Fruit fly (Drosophila melanogaster) whole organism, embryonic: ENCODE measurements around the gene CG16853.

ENCODE experiments used
- Bteb2 ChIP-seq: fragments of 200-800 bp; sonication (Bioruptor generic); optimal IDR thresholded peaks from 2 replicates; lab custom pipeline; 2016; ENCODE audit warnings: missing biosample characterization, missing genetic modification characterization
- CG10543 ChIP-seq: fragments of 200-800 bp; sonication (Bioruptor generic); optimal IDR thresholded peaks from 3 replicates; lab custom pipeline; 2017; ENCODE audit warnings: missing biosample characterization, mild to moderate bottlenecking, missing genetic modification characterization, moderate library complexity
- CG10959 ChIP-seq: fragments of 200-800 bp; sonication (Bioruptor generic); IDR thresholded peaks from 2 replicates; pipeline ENCODE4 v1.3.6; 2022; ENCODE audit warnings: missing biosample characterization, missing genetic modification characterization
- CG11093 ChIP-seq: fragments of 200-800 bp; sonication (Bioruptor generic); IDR thresholded peaks from 3 replicates; pipeline ENCODE4 v1.3.6; 2022; ENCODE audit warnings: missing biosample characterization, missing genetic modification characterization
- CG11247 ChIP-seq: fragments of 200-800 bp; sonication (Bioruptor generic); IDR thresholded peaks from 2 replicates; pipeline ENCODE4 v1.3.6; 2022; ENCODE audit warnings: missing biosample characterization, missing genetic modification characterization
- CG14667 ChIP-seq: fragments of 200-800 bp; sonication (Bioruptor generic); IDR thresholded peaks from 2 replicates; pipeline ENCODE4 v1.3.6; 2022; ENCODE audit warnings: missing biosample characterization, missing genetic modification characterization
- CG14860 ChIP-seq: fragments of 200-800 bp; sonication (Bioruptor generic); IDR thresholded peaks from 3 replicates; pipeline ENCODE4 v1.3.6; 2022; ENCODE audit warnings: missing biosample characterization, missing genetic modification characterization; ENCODE audit not compliant: partially characterized antibody
- CG15269 ChIP-seq: fragments of 200-800 bp; sonication (Bioruptor generic); optimal IDR thresholded peaks from 2 replicates; lab custom pipeline; 2018; ENCODE audit warnings: missing biosample characterization, mild to moderate bottlenecking, missing genetic modification characterization, moderate library complexity
- CG1529 ChIP-seq: fragments of 200-800 bp; sonication (Bioruptor generic); optimal IDR thresholded peaks from 3 replicates; lab custom pipeline; 2018; ENCODE audit warnings: missing biosample characterization, missing genetic modification characterization
- CG15479 ChIP-seq: fragments of 200-800 bp; sonication (Bioruptor generic); optimal IDR thresholded peaks from 3 replicates; lab custom pipeline; 2019; ENCODE audit warnings: missing biosample characterization, mild to moderate bottlenecking, missing genetic modification characterization, moderate library complexity
- CG16779 ChIP-seq: fragments of 200-800 bp; sonication (Bioruptor generic); IDR thresholded peaks from 2 replicates; pipeline ENCODE4 v1.3.6; 2022; ENCODE audit warnings: missing biosample characterization, missing genetic modification characterization
- CG17186 ChIP-seq: fragments of 200-800 bp; sonication (Bioruptor generic); optimal IDR thresholded peaks from 3 replicates; lab custom pipeline; 2017; ENCODE audit warnings: missing biosample characterization, missing genetic modification reagents, missing genetic modification characterization
- CG31224 ChIP-seq: fragments of 200-800 bp; sonication (Bioruptor generic); IDR thresholded peaks from 2 replicates; pipeline ENCODE4 v1.3.6; 2022; ENCODE audit warnings: missing biosample characterization, missing genetic modification characterization
- CG34224 ChIP-seq: fragments of 200-800 bp; sonication (Bioruptor generic); IDR thresholded peaks from 3 replicates; pipeline ENCODE4 v1.3.6; 2022; ENCODE audit warnings: missing biosample characterization, missing genetic modification characterization; ENCODE audit not compliant: partially characterized antibody
- CG4282 ChIP-seq: fragments of 200-800 bp; sonication (Bioruptor generic); optimal IDR thresholded peaks from 2 replicates; lab custom pipeline; 2016; ENCODE audit warnings: missing biosample characterization, missing genetic modification characterization
- CG4360 ChIP-seq: fragments of 200-800 bp; sonication (Bioruptor generic); IDR thresholded peaks from 2 replicates; pipeline ENCODE4 v1.3.6; 2022; ENCODE audit warnings: missing biosample characterization, missing genetic modification characterization
- CG43689 ChIP-seq: fragments of 200-800 bp; sonication (Bioruptor generic); IDR thresholded peaks from 2 replicates; pipeline ENCODE4 v1.3.6; 2022; ENCODE audit warnings: missing biosample characterization, missing genetic modification characterization
- CG6683 ChIP-seq: fragments of 200-800 bp; sonication (Bioruptor generic); optimal IDR thresholded peaks from 2 replicates; lab custom pipeline; 2017; ENCODE audit warnings: missing biosample characterization, mild to moderate bottlenecking, missing genetic modification characterization, missing genetic modification reagents
- CG7357 ChIP-seq: fragments of 200-800 bp; sonication (Bioruptor generic); IDR thresholded peaks from 3 replicates; pipeline ENCODE4 v1.3.6; 2022; ENCODE audit warnings: missing biosample characterization, missing genetic modification characterization
- CG7928 ChIP-seq: fragments of 200-800 bp; sonication (Bioruptor generic); optimal IDR thresholded peaks from 2 replicates; lab custom pipeline; 2017; ENCODE audit warnings: missing biosample characterization, mild to moderate bottlenecking, missing genetic modification characterization
- CG8281 ChIP-seq: fragments of 200-800 bp; sonication (Bioruptor generic); optimal IDR thresholded peaks from 2 replicates; lab custom pipeline; 2018; ENCODE audit warnings: missing biosample characterization, mild to moderate bottlenecking, missing genetic modification characterization, moderate library complexity
- CG8359 ChIP-seq: fragments of 200-800 bp; sonication (Bioruptor generic); optimal IDR thresholded peaks from 2 replicates; lab custom pipeline; 2017; ENCODE audit warnings: missing biosample characterization, mild to moderate bottlenecking, missing genetic modification characterization, borderline replicate concordance
- CTCF ChIP-seq: fragments of 200-800 bp; sonication (Bioruptor generic); optimal IDR thresholded peaks from 2 replicates; lab custom pipeline; 2017; ENCODE audit warnings: missing biosample characterization, mild to moderate bottlenecking, missing genetic modification characterization, moderate library complexity
- Chrac-16 ChIP-seq: fragments of 200-800 bp; sonication (Bioruptor generic); optimal IDR thresholded peaks from 3 replicates; lab custom pipeline; 2016; ENCODE audit warnings: missing biosample characterization, missing genetic modification characterization
- Dad ChIP-seq: fragments of 200-800 bp; sonication (Bioruptor generic); optimal IDR thresholded peaks from 3 replicates; lab custom pipeline; 2016; ENCODE audit warnings: missing biosample characterization, missing genetic modification characterization
- Doc2 ChIP-seq: fragments of 200-800 bp; sonication (Bioruptor generic); IDR thresholded peaks from 2 replicates; pipeline ENCODE4 v1.3.6; 2022; ENCODE audit warnings: missing biosample characterization, missing genetic modification characterization
- HmgZ ChIP-seq: fragments of 200-800 bp; sonication (Bioruptor generic); optimal IDR thresholded peaks from 2 replicates; lab custom pipeline; 2018; ENCODE audit warnings: missing biosample characterization, mild to moderate bottlenecking, missing genetic modification characterization
- Meics ChIP-seq: fragments of 200-800 bp; sonication (Bioruptor generic); optimal IDR thresholded peaks from 2 replicates; lab custom pipeline; 2017; ENCODE audit warnings: missing biosample characterization, mild to moderate bottlenecking, missing genetic modification characterization
- Nf-YA ChIP-seq: fragments of 200-800 bp; sonication (Bioruptor generic); IDR thresholded peaks from 2 replicates; pipeline ENCODE4 v1.3.6; 2022; ENCODE audit warnings: missing biosample characterization, missing genetic modification characterization
- PHDP ChIP-seq: fragments of 200-800 bp; sonication (Bioruptor generic); optimal IDR thresholded peaks from 3 replicates; lab custom pipeline; 2018; ENCODE audit warnings: missing biosample characterization, mild to moderate bottlenecking, missing genetic modification characterization, moderate library complexity
- Ravus ChIP-seq: fragments of 200-800 bp; sonication (Bioruptor generic); IDR thresholded peaks from 2 replicates; pipeline ENCODE4 v1.3.6; 2022; ENCODE audit warnings: missing biosample characterization, missing genetic modification characterization
- Scr ChIP-seq: fragments of 200-800 bp; sonication (Bioruptor generic); IDR thresholded peaks from 2 replicates; pipeline ENCODE4 v1.3.6; 2022; ENCODE audit warnings: missing biosample characterization, missing genetic modification characterization; ENCODE audit not compliant: partially characterized antibody
- Side ChIP-seq: fragments of 200-800 bp; sonication (Bioruptor generic); optimal IDR thresholded peaks from 2 replicates; lab custom pipeline; 2016; ENCODE audit warnings: missing biosample characterization, missing genetic modification characterization
- Six4 ChIP-seq: fragments of 200-800 bp; sonication (Bioruptor generic); optimal IDR thresholded peaks from 2 replicates; lab custom pipeline; 2016; ENCODE audit warnings: missing biosample characterization, missing genetic modification characterization
- YL-1 ChIP-seq: fragments of 200-800 bp; sonication (Bioruptor generic); optimal IDR thresholded peaks from 3 replicates; lab custom pipeline; 2017; ENCODE audit warnings: missing biosample characterization, mild to moderate bottlenecking, missing genetic modification characterization
- amos ChIP-seq: fragments of 200-800 bp; sonication (Bioruptor generic); IDR thresholded peaks from 2 replicates; pipeline ENCODE4 v1.3.6; 2022; ENCODE audit warnings: missing biosample characterization, missing genetic modification characterization; ENCODE audit not compliant: partially characterized antibody
- ase ChIP-seq: fragments of 200-800 bp; sonication (Bioruptor generic); IDR thresholded peaks from 3 replicates; pipeline ENCODE4 v1.3.6; 2022; ENCODE audit warnings: missing biosample characterization, missing genetic modification characterization
- az2 ChIP-seq: fragments of 200-800 bp; sonication (Bioruptor generic); optimal IDR thresholded peaks from 3 replicates; lab custom pipeline; 2016; ENCODE audit warnings: missing biosample characterization, missing genetic modification characterization
- bowl ChIP-seq: fragments of 200-800 bp; sonication (Bioruptor generic); IDR thresholded peaks from 2 replicates; pipeline ENCODE4 v1.3.6; 2022; ENCODE audit warnings: missing biosample characterization, missing genetic modification characterization
- chif ChIP-seq, 2 experiments: fragments of 200-800 bp; sonication (Bioruptor generic); optimal IDR thresholded peaks; 3 replicates each; lab custom pipeline; 2016; ENCODE audit warnings: missing biosample characterization in 2 of 2, missing genetic modification characterization in 2 of 2
- cwo ChIP-seq: fragments of 200-800 bp; sonication (Bioruptor generic); optimal IDR thresholded peaks from 3 replicates; lab custom pipeline; 2017; ENCODE audit warnings: missing biosample characterization, missing genetic modification characterization, mild to moderate bottlenecking, moderate library complexity, missing genetic modification reagents
- en ChIP-seq: fragments of 200-800 bp; sonication (Bioruptor generic); optimal IDR thresholded peaks from 2 replicates; lab custom pipeline; 2016; ENCODE audit warnings: missing biosample characterization, missing genetic modification characterization
- esg ChIP-seq: fragments of 200-800 bp; sonication (Bioruptor generic); conservative IDR thresholded peaks from 2 replicates; pipeline ENCODE4 v1.3.6; 2022; ENCODE audit warnings: missing biosample characterization, missing genetic modification characterization
- ftz-f1 ChIP-seq: fragments of 200-800 bp; sonication (Bioruptor generic); optimal IDR thresholded peaks from 2 replicates; lab custom pipeline; 2016; ENCODE audit warnings: missing biosample characterization, missing genetic modification characterization
- luna ChIP-seq: fragments of 200-800 bp; sonication (Bioruptor generic); optimal IDR thresholded peaks from 2 replicates; lab custom pipeline; 2016; ENCODE audit warnings: missing biosample characterization, missing genetic modification characterization
- oc ChIP-seq: fragments of 200-800 bp; sonication (Bioruptor generic); optimal IDR thresholded peaks from 2 replicates; lab custom pipeline; 2018; ENCODE audit warnings: missing biosample characterization, mild to moderate bottlenecking, missing genetic modification characterization, moderate library complexity
- run ChIP-seq: fragments of 200-800 bp; sonication (Bioruptor generic); optimal IDR thresholded peaks from 3 replicates; lab custom pipeline; 2018; ENCODE audit warnings: missing biosample characterization, mild to moderate bottlenecking, missing genetic modification characterization
- slou ChIP-seq: fragments of 200-800 bp; sonication (Bioruptor generic); optimal IDR thresholded peaks from 3 replicates; lab custom pipeline; 2016; ENCODE audit warnings: missing biosample characterization, missing genetic modification characterization
- so ChIP-seq: fragments of 200-800 bp; sonication (Bioruptor generic); IDR thresholded peaks from 3 replicates; pipeline ENCODE4 v1.3.6; 2022; ENCODE audit warnings: missing biosample characterization, missing genetic modification characterization
- wor ChIP-seq: fragments of 200-800 bp; sonication (Bioruptor generic); IDR thresholded peaks from 2 replicates; pipeline ENCODE4 v1.3.6; 2022; ENCODE audit warnings: missing biosample characterization, missing genetic modification characterization
- yki ChIP-seq: fragments of >200 bp; optimal IDR thresholded peaks from 3 replicates; lab custom pipeline; 2018

The CG16853 gene

dm6 chr2L:13514945-13515687 lies 27.0 kb upstream of the CG16853 start (continued):
- TF ChIP-seq CG15269 (tag; lab: Kevin White, UChicago) (peak; percentile 73), Meics (GFP tag; lab: Kevin White, UChicago) (peak; percentile 72), CG8281 (peak; percentile 63), CG1529 (no peak), luna (no peak), Scr (no peak), CG11247 (GFP tag; lab: Robert Waterston, UW) (peak; percentile 19; the same call in 1 of the 2 replicates), CG15479 (no peak), Bteb2 (GFP tag; lab: Kevin White, UChicago) (peak; percentile 50), ftz-f1 (GFP tag; lab: Kevin White, UChicago) (no peak), az2 (GFP tag; lab: Kevin White, UChicago) (peak; percentile 78), en (GFP tag; lab: Kevin White, UChicago) (peak; percentile 84), CG34224 (GFP tag; lab: Robert Waterston, UW) (no peak), CG43689 (GFP tag; lab: Robert Waterston, UW) (peak; percentile 55), CG7357 (GFP tag; lab: Robert Waterston, UW) (peak; percentile 71), Side (GFP tag; lab: Kevin White, UChicago) (peak; percentile 73), CG10543 (GFP tag; lab: Kevin White, UChicago) (no peak), slou (GFP tag; lab: Kevin White, UChicago) (peak; percentile 77), CG8359 (peak; percentile 17), CG17186 (peak; percentile 31), Dad (GFP tag; lab: Kevin White, UChicago) (peak; percentile 78), bowl (GFP tag; lab: Robert Waterston, UW) (peak; percentile 52; the same call in 1 of the 2 replicates), HmgZ (no peak), CG4360 (no peak), CG14860 (no peak), PHDP (tag; lab: Kevin White, UChicago) (peak; percentile 61), yki (no peak), amos (GFP tag; lab: Robert Waterston, UW) (no peak), oc (tag; lab: Kevin White, UChicago) (peak; percentile 30), Nf-YA (GFP tag; lab: Robert Waterston, UW) (peak; percentile 61), CG31224 (GFP tag; lab: Robert Waterston, UW) (peak; percentile 77), CG11093 (GFP tag; lab: Robert Waterston, UW) (peak; percentile 72), chif (GFP tag; optimal IDR thresholded peaks at IDR 0.05; lab: Kevin White, UChicago) (peak; percentile 43 to 68), esg (GFP tag; lab: Robert Waterston, UW) (peak; percentile 80), Six4 (GFP tag; lab: Kevin White, UChicago) (peak; percentile 41), YL-1 (GFP tag; lab: Kevin White, UChicago) (no peak), cwo (GFP tag; lab: Kevin White, UChicago) (no peak), CG10959 (GFP tag; lab: Robert Waterston, UW) (peak; percentile 62), Doc2 (no peak; the same call in 1 of the 2 replicates), CG4282 (GFP tag; lab: Kevin White, UChicago) (peak; percentile 23), CG16779 (GFP tag; lab: Robert Waterston, UW) (peak; percentile 69), CTCF (no peak), CG14667 (GFP tag; lab: Robert Waterston, UW) (peak; percentile 78), run (tag; lab: Kevin White, UChicago) (no peak), CG6683 (GFP tag; lab: Kevin White, UChicago) (no peak), Ravus (GFP tag; lab: Robert Waterston, UW) (peak; percentile 59), so (peak; percentile 74; the same call in 2 of the 3 replicates), ase (GFP tag; lab: Robert Waterston, UW) (peak; percentile 72), CG7928 (no peak), Chrac-16 (GFP tag; lab: Kevin White, UChicago) (peak; percentile 24), wor (peak; percentile 41)
